Fruit fly (Drosophila melanogaster) whole organism, embryonic: Measurements from ENCODE around the gene CG4278.
A peak's percentile ranks its signal among the peaks of the same experiment; 100 is the strongest.

Experiments
- CG10267 ChIP-seq: fragments of 200-800 bp; sonication (Bioruptor generic); optimal IDR thresholded peaks from 2 replicates; lab custom pipeline; 2018; ENCODE audit warnings: missing biosample characterization, mild to moderate bottlenecking, missing genetic modification characterization, moderate library complexity
- CG12391 ChIP-seq: fragments of 200-800 bp; sonication (Bioruptor generic); optimal IDR thresholded peaks from 3 replicates; lab custom pipeline; 2018; ENCODE audit warnings: missing biosample characterization, mild to moderate bottlenecking, missing genetic modification characterization, moderate library complexity
- CG13624 ChIP-seq: fragments of 200-800 bp; sonication (Bioruptor generic); optimal IDR thresholded peaks from 2 replicates; lab custom pipeline; 2016; ENCODE audit warnings: missing biosample characterization, missing genetic modification characterization
- CG14710 ChIP-seq: fragments of 200-800 bp; sonication (Bioruptor generic); optimal IDR thresholded peaks from 3 replicates; lab custom pipeline; 2019; ENCODE audit warnings: missing biosample characterization, mild to moderate bottlenecking, missing genetic modification characterization, moderate library complexity
- CG17568 ChIP-seq: fragments of 200-800 bp; sonication (Bioruptor generic); optimal IDR thresholded peaks from 2 replicates; lab custom pipeline; 2018; ENCODE audit warnings: missing biosample characterization, mild to moderate bottlenecking, missing genetic modification characterization, moderate library complexity
- CG18262 ChIP-seq: fragments of 200-800 bp; optimal IDR thresholded peaks from 3 replicates; lab custom pipeline; 2019; ENCODE audit warnings: missing biosample characterization, mild to moderate bottlenecking, missing genetic modification characterization, moderate library complexity
- CG2120 ChIP-seq: fragments of 200-800 bp; sonication (Bioruptor generic); optimal IDR thresholded peaks from 3 replicates; lab custom pipeline; 2016; ENCODE audit warnings: missing biosample characterization, missing genetic modification characterization
- CG2678 ChIP-seq: fragments of 200-800 bp; sonication (Bioruptor generic); optimal IDR thresholded peaks from 3 replicates; lab custom pipeline; 2019; ENCODE audit warnings: missing biosample characterization, mild to moderate bottlenecking, missing genetic modification characterization, moderate library complexity
- CG3163 ChIP-seq: fragments of 200-800 bp; sonication (Bioruptor generic); optimal IDR thresholded peaks from 3 replicates; lab custom pipeline; 2016; ENCODE audit warnings: missing biosample characterization, missing genetic modification characterization
- CG32532 ChIP-seq: fragments of 200-800 bp; sonication (Bioruptor generic); IDR thresholded peaks from 2 replicates; pipeline ENCODE4 v1.3.6; 2022; ENCODE audit warnings: missing biosample characterization, missing genetic modification characterization
- CG32772 ChIP-seq: fragments of 200-800 bp; sonication (Bioruptor generic); IDR thresholded peaks from 2 replicates; pipeline ENCODE4 v1.3.6; 2022; ENCODE audit warnings: missing biosample characterization, missing genetic modification characterization
- CG34376 ChIP-seq: fragments of 200-800 bp; sonication (Bioruptor generic); optimal IDR thresholded peaks from 2 replicates; lab custom pipeline; 2018; ENCODE audit warnings: missing biosample characterization, mild to moderate bottlenecking, missing genetic modification characterization
- CG8924 ChIP-seq: fragments of 200-800 bp; optimal IDR thresholded peaks from 3 replicates; lab custom pipeline; 2019; ENCODE audit warnings: missing biosample characterization, mild to moderate bottlenecking, missing genetic modification characterization, moderate library complexity
- Camta ChIP-seq: fragments of 200-800 bp; sonication (Bioruptor generic); optimal IDR thresholded peaks from 2 replicates; lab custom pipeline; 2016; ENCODE audit warnings: missing biosample characterization, missing genetic modification characterization
- Dbx ChIP-seq: fragments of 200-800 bp; sonication (Bioruptor generic); IDR thresholded peaks from 3 replicates; pipeline ENCODE4 v1.3.6; 2022; ENCODE audit warnings: missing biosample characterization, missing genetic modification characterization
- Dp ChIP-seq: fragments of 200-800 bp; sonication (Bioruptor generic); optimal IDR thresholded peaks from 2 replicates; lab custom pipeline; 2018; ENCODE audit warnings: missing biosample characterization, mild to moderate bottlenecking, missing genetic modification characterization, moderate library complexity
- H2.0 ChIP-seq: fragments of 200-800 bp; sonication (Bioruptor generic); IDR thresholded peaks from 2 replicates; pipeline ENCODE4 v1.3.6; 2022; ENCODE audit warnings: missing biosample characterization, missing genetic modification characterization
- HmgZ ChIP-seq: fragments of 200-800 bp; sonication (Bioruptor generic); optimal IDR thresholded peaks from 2 replicates; lab custom pipeline; 2018; ENCODE audit warnings: missing biosample characterization, mild to moderate bottlenecking, missing genetic modification characterization
- MBD-R2 ChIP-seq: fragments of 200-800 bp; sonication (Bioruptor generic); IDR thresholded peaks from 2 replicates; pipeline ENCODE4 v1.3.6; 2022; ENCODE audit warnings: missing biosample characterization, missing genetic modification characterization
- Mes4 ChIP-seq: fragments of 200-800 bp; sonication (Bioruptor generic); optimal IDR thresholded peaks from 2 replicates; lab custom pipeline; 2016; ENCODE audit warnings: missing biosample characterization, missing genetic modification characterization
- Spps ChIP-seq: fragments of 200-800 bp; sonication (Bioruptor generic); optimal IDR thresholded peaks from 2 replicates; lab custom pipeline; 2018; ENCODE audit warnings: missing biosample characterization, mild to moderate bottlenecking, missing genetic modification characterization
- Ssrp ChIP-seq: fragments of 200-800 bp; sonication (Bioruptor generic); optimal IDR thresholded peaks from 2 replicates; lab custom pipeline; 2018; ENCODE audit warnings: missing biosample characterization, mild to moderate bottlenecking, missing genetic modification characterization, moderate library complexity
- Taf1 ChIP-seq: fragments of 200-800 bp; sonication (Bioruptor generic); IDR thresholded peaks from 2 replicates; pipeline ENCODE4 v1.3.6; 2022; ENCODE audit warnings: missing biosample characterization, missing genetic modification characterization
- Xbp1 ChIP-seq: fragments of 200-800 bp; sonication (Bioruptor generic); optimal IDR thresholded peaks from 3 replicates; lab custom pipeline; 2016; ENCODE audit warnings: missing biosample characterization, mild to moderate bottlenecking, missing genetic modification characterization
- amos ChIP-seq: fragments of 200-800 bp; sonication (Bioruptor generic); IDR thresholded peaks from 2 replicates; pipeline ENCODE4 v1.3.6; 2022; ENCODE audit warnings: missing biosample characterization, missing genetic modification characterization; ENCODE audit not compliant: partially characterized antibody
- ato ChIP-seq: fragments of 200-800 bp; sonication (Bioruptor generic); IDR thresholded peaks from 2 replicates; pipeline ENCODE4 v1.3.6; 2022; ENCODE audit warnings: missing biosample characterization, missing genetic modification characterization; ENCODE audit not compliant: partially characterized antibody
- az2 ChIP-seq: fragments of 200-800 bp; sonication (Bioruptor generic); optimal IDR thresholded peaks from 3 replicates; lab custom pipeline; 2016; ENCODE audit warnings: missing biosample characterization, missing genetic modification characterization
- bab2 ChIP-seq: fragments of 200-800 bp; sonication (Bioruptor generic); optimal IDR thresholded peaks from 2 replicates; lab custom pipeline; 2016; ENCODE audit warnings: missing biosample characterization, missing genetic modification characterization
- bbx ChIP-seq: fragments of 200-800 bp; sonication (Bioruptor generic); IDR thresholded peaks from 2 replicates; pipeline ENCODE4 v1.3.6; 2022; ENCODE audit warnings: missing biosample characterization, missing genetic modification characterization; ENCODE audit not compliant: partially characterized antibody
- dpn ChIP-seq, 2 experiments: fragments of 200-800 bp; sonication (Bioruptor generic); optimal IDR thresholded peaks; 3 replicates each; lab custom pipeline; 2016; ENCODE audit warnings: missing biosample characterization in 2 of 2, missing genetic modification characterization in 2 of 2
- ftz-f1 ChIP-seq: fragments of 200-800 bp; sonication (Bioruptor generic); optimal IDR thresholded peaks from 2 replicates; lab custom pipeline; 2016; ENCODE audit warnings: missing biosample characterization, missing genetic modification characterization
- gfzf ChIP-seq: fragments of 200-800 bp; sonication (Bioruptor generic); optimal IDR thresholded peaks from 2 replicates; lab custom pipeline; 2016; ENCODE audit warnings: missing biosample characterization, mild to moderate bottlenecking, missing genetic modification characterization, moderate library complexity
- grau ChIP-seq: fragments of 200-800 bp; optimal IDR thresholded peaks from 3 replicates; lab custom pipeline; 2019; ENCODE audit warnings: missing biosample characterization, mild to moderate bottlenecking, missing genetic modification characterization, moderate library complexity
- gsb-n ChIP-seq: fragments of 200-800 bp; sonication (Bioruptor generic); optimal IDR thresholded peaks from 3 replicates; lab custom pipeline; 2018; ENCODE audit warnings: missing biosample characterization, mild to moderate bottlenecking, missing genetic modification characterization
- hkb ChIP-seq, 2 experiments: fragments of 200-800 bp in 1 of 2; fragments of >200 bp in 1 of 2; sonication (Bioruptor generic) in 1 of 2; IDR thresholded peaks in 1 of 2; optimal IDR thresholded peaks in 1 of 2; 2 replicates each; pipeline versions ENCODE4 v1.3.6 to Lab custom; 2017 to 2022; ENCODE audit warnings: missing biosample characterization in 1 of 2, missing genetic modification characterization in 1 of 2
- ind ChIP-seq: fragments of 200-800 bp; sonication (Bioruptor generic); optimal IDR thresholded peaks from 3 replicates; lab custom pipeline; 2016; ENCODE audit warnings: missing biosample characterization, missing genetic modification characterization
- insv ChIP-seq, 2 experiments: fragments of 200-800 bp; sonication (Bioruptor generic); optimal IDR thresholded peaks; 3 replicates each; lab custom pipeline; 2016 to 2018; ENCODE audit warnings: missing biosample characterization in 2 of 2, missing genetic modification characterization in 2 of 2
- lab ChIP-seq: fragments of 200-800 bp; sonication (Bioruptor generic); optimal IDR thresholded peaks from 3 replicates; lab custom pipeline; 2017; ENCODE audit warnings: missing biosample characterization, missing genetic modification characterization, mild to moderate bottlenecking, moderate library complexity, missing genetic modification reagents
- lbe ChIP-seq: fragments of 200-800 bp; sonication (Bioruptor generic); optimal IDR thresholded peaks from 2 replicates; lab custom pipeline; 2016; ENCODE audit warnings: missing biosample characterization, mild to moderate bottlenecking, missing genetic modification characterization
- phol ChIP-seq: fragments of 200-800 bp; sonication (Bioruptor generic); optimal IDR thresholded peaks from 3 replicates; lab custom pipeline; 2018; ENCODE audit warnings: missing biosample characterization, mild to moderate bottlenecking, missing genetic modification characterization, moderate library complexity
- row ChIP-seq: fragments of 200-800 bp; sonication (Bioruptor generic); IDR thresholded peaks from 3 replicates; pipeline ENCODE4 v1.3.6; 2022; ENCODE audit warnings: missing biosample characterization, missing genetic modification characterization
- sqz ChIP-seq: fragments of 200-800 bp; sonication (Bioruptor generic); optimal IDR thresholded peaks from 3 replicates; lab custom pipeline; 2018; ENCODE audit warnings: missing biosample characterization, mild to moderate bottlenecking, missing genetic modification characterization
- stwl ChIP-seq: fragments of 200-800 bp; sonication (Bioruptor generic); optimal IDR thresholded peaks from 3 replicates; lab custom pipeline; 2018; ENCODE audit warnings: missing biosample characterization, mild to moderate bottlenecking, missing genetic modification characterization, moderate library complexity
- tin ChIP-seq: fragments of 200-800 bp; sonication (Bioruptor generic); optimal IDR thresholded peaks from 3 replicates; lab custom pipeline; 2016; ENCODE audit warnings: missing biosample characterization, missing genetic modification characterization
- zfh1 ChIP-seq: fragments of 200-800 bp; sonication (Bioruptor generic); IDR thresholded peaks from 3 replicates; pipeline ENCODE4 v1.3.6; 2022; ENCODE audit warnings: missing biosample characterization, missing genetic modification characterization

The CG4278 gene

dm6 chr2L:16310648-16311047 is 16.2 kb upstream of the CG4278 start, which contains the start of the genes cni and fzy (continued):
- TF ChIP-seq row (peak; percentile 36; the same call in 1 of the 3 replicates), CG18262 (tag; lab: Kevin White, UChicago) (peak; percentile 27), CG3163 (GFP tag; lab: Kevin White, UChicago) (no peak), phol (tag; lab: Kevin White, UChicago) (peak; percentile 94), CG34376 (GFP tag; lab: Kevin White, UChicago) (peak; percentile 16), Ssrp (peak; percentile 3), CG8924 (peak; percentile 35), Spps (peak; percentile 6), ftz-f1 (peak; percentile 93), gfzf (GFP tag; lab: Kevin White, UChicago) (peak; percentile 80), CG14710 (tag; lab: Kevin White, UChicago) (peak; percentile 85), CG2678 (tag; lab: Kevin White, UChicago) (peak; percentile 23), hkb (optimal IDR thresholded peaks at IDR 0.05; lab: Kevin White, UChicago) (peak; percentile 68), hkb (GFP tag; IDR thresholded peaks at IDR 0.05; lab: Robert Waterston, UW) (no peak), CG32532 (GFP tag; lab: Robert Waterston, UW) (0 out of 2 replicates have a peak, but pooled peaks have one; percentile 15), amos (GFP tag; lab: Robert Waterston, UW) (0 out of 2 replicates have a peak, but pooled peaks have one; percentile 6), zfh1 (no peak), CG32772 (GFP tag; lab: Robert Waterston, UW) (peak; percentile 79), lab (GFP tag; lab: Kevin White, UChicago) (no peak), ato (GFP tag; lab: Robert Waterston, UW) (no peak), CG12391 (tag; lab: Kevin White, UChicago) (peak; percentile 74), H2.0 (no peak), MBD-R2 (GFP tag; lab: Robert Waterston, UW) (peak; percentile 93), stwl (tag; lab: Kevin White, UChicago) (peak; percentile 69), bab2 (GFP tag; lab: Kevin White, UChicago) (peak; percentile 23), sqz (GFP tag; lab: Kevin White, UChicago) (peak; percentile 96), tin (GFP tag; lab: Kevin White, UChicago) (peak; percentile 31), CG2120 (peak; percentile 42), grau (peak; percentile 32), ind (GFP tag; lab: Kevin White, UChicago) (peak; percentile 34), lbe (peak; percentile 52), dpn (GFP tag; optimal IDR thresholded peaks at IDR 0.05; lab: Kevin White, UChicago) (peak in 1 of 2 experiments; percentile 48), Camta (GFP tag; lab: Kevin White, UChicago) (peak; percentile 22), Dbx (GFP tag; lab: Robert Waterston, UW) (0 out of 3 replicates have a peak, but pooled peaks have one; percentile 32), Xbp1 (peak; percentile 21), insv (GFP tag; optimal IDR thresholded peaks at IDR 0.05; lab: Kevin White, UChicago) (peak in 1 of 2 experiments; percentile 28), HmgZ (tag; lab: Kevin White, UChicago) (peak; percentile 56), Dp (GFP tag; lab: Kevin White, UChicago) (peak; percentile 88), Taf1 (no peak), CG10267 (peak; percentile 72), CG13624 (GFP tag; lab: Kevin White, UChicago) (peak; percentile 11), gsb-n (peak; percentile 40), Mes4 (no peak), bbx (GFP tag; lab: Robert Waterston, UW) (0 out of 2 replicates have a peak, but pooled peaks have one; percentile 10), az2 (GFP tag; lab: Kevin White, UChicago) (peak; percentile 12), CG17568 (GFP tag; lab: Kevin White, UChicago) (no peak)
- TF ChIP-seq, all 482 proteins: peak for 112
